Fruit fly (Drosophila melanogaster): ENCODE results near the gene Octbeta1R.

The Octbeta1R gene

dm6 chr3R:22487037-22487492 is 9.9 kb upstream of the Octbeta1R start, which contains the start of gene Pfdn5 (continued):
- TF ChIP-seq CG14441 (GFP tag; IDR thresholded peaks at IDR 0.05) (no peak), row (GFP tag; IDR thresholded peaks at IDR 0.05) (no peak), tin (GFP tag; optimal IDR thresholded peaks at IDR 0.05) (no peak), croc (GFP tag; conservative IDR thresholded peaks at IDR 0.05) (no peak), Hmx (GFP tag; optimal IDR thresholded peaks at IDR 0.05) (no peak), stwl (tag; optimal IDR thresholded peaks at IDR 0.05) (peak; percentile 95), Bteb2 (GFP tag; optimal IDR thresholded peaks at IDR 0.05) (peak; percentile 7), CG12299 (tag; optimal IDR thresholded peaks at IDR 0.05) (no peak), gro (GFP tag; optimal IDR thresholded peaks at IDR 0.05) (no peak), danr (GFP tag; IDR thresholded peaks at IDR 0.05) (no peak), chinmo (GFP tag; IDR thresholded peaks at IDR 0.05; ENCODE audit: partially characterized antibody) (0 out of 4 replicates have a peak, but pooled peaks have one; percentile 56), CG6765 (GFP tag; optimal IDR thresholded peaks at IDR 0.05) (no peak), CG9932 (GFP tag; IDR thresholded peaks at IDR 0.05) (no peak), klu (GFP tag; IDR thresholded peaks at IDR 0.05) (no peak), CG6254 (GFP tag; optimal IDR thresholded peaks at IDR 0.05) (no peak), CG2712 (tag; optimal IDR thresholded peaks at IDR 0.05) (no peak), CG7963 (GFP tag; IDR thresholded peaks at IDR 0.05; ENCODE audit: partially characterized antibody) (peak; percentile 89), sim (GFP tag; IDR thresholded peaks at IDR 0.05) (no peak), D19A (tag; optimal IDR thresholded peaks at IDR 0.05) (no peak), Atf6 (GFP tag; IDR thresholded peaks at IDR 0.05) (no peak), CG8478 (optimal IDR thresholded peaks at IDR 0.05) (no peak), fd96Cb (tag; optimal IDR thresholded peaks at IDR 0.05) (no peak), insv (GFP tag; optimal IDR thresholded peaks at IDR 0.05) (no peak), CG8765 (GFP tag; IDR thresholded peaks at IDR 0.05) (no peak), Mad (GFP tag; optimal IDR thresholded peaks at IDR 0.05) (no peak), pfk (GFP tag; optimal IDR thresholded peaks at IDR 0.05) (no peak), CG14667 (GFP tag; IDR thresholded peaks at IDR 0.05) (no peak), Xbp1 (GFP tag; optimal IDR thresholded peaks at IDR 0.05) (no peak), abd-A (tag; optimal IDR thresholded peaks at IDR 0.05) (no peak), crol (GFP tag; IDR thresholded peaks at IDR 0.05) (peak; percentile 90), CG31224 (GFP tag; IDR thresholded peaks at IDR 0.05) (no peak), pnt (GFP tag; optimal IDR thresholded peaks at IDR 0.05) (no peak), bbx (GFP tag; IDR thresholded peaks at IDR 0.05; ENCODE audit: partially characterized antibody) (peak; percentile 82), CG8290 (GFP tag; optimal IDR thresholded peaks at IDR 0.05) (no peak), CG8290 (tag; optimal IDR thresholded peaks at IDR 0.05) (no peak), HLHmδ (GFP tag; optimal IDR thresholded peaks at IDR 0.05) (no peak), CG13123 (GFP tag; optimal IDR thresholded peaks at IDR 0.05) (no peak), Dbx (GFP tag; IDR thresholded peaks at IDR 0.05) (no peak), p53 (GFP tag; optimal IDR thresholded peaks at IDR 0.05) (no peak), tup (GFP tag; optimal IDR thresholded peaks at IDR 0.05) (no peak), CG18619 (GFP tag; optimal IDR thresholded peaks at IDR 0.05) (no peak), Deaf1 (tag; optimal IDR thresholded peaks at IDR 0.05) (no peak), Sin3A (optimal IDR thresholded peaks at IDR 0.05) (peak; percentile 44), CG1603 (tag; optimal IDR thresholded peaks at IDR 0.05) (no peak), CG32767 (GFP tag; IDR thresholded peaks at IDR 0.05) (no peak), CG3407 (GFP tag; optimal IDR thresholded peaks at IDR 0.05) (no peak), CG12071 (GFP tag; optimal IDR thresholded peaks at IDR 0.05) (no peak), Stat92E (GFP tag; optimal IDR thresholded peaks at IDR 0.05) (no peak), Ets97D (GFP tag; optimal IDR thresholded peaks at IDR 0.05) (peak; percentile 78), CG15514 (GFP tag; optimal IDR thresholded peaks at IDR 0.05) (peak; percentile 73), CG9727 (GFP tag; optimal IDR thresholded peaks at IDR 0.05) (no peak), CG11398 (GFP tag; optimal IDR thresholded peaks at IDR 0.05) (no peak), CG10979 (tag; optimal IDR thresholded peaks at IDR 0.05) (no peak)
